Worm (Caenorhabditis elegans) whole organism, dauer: Measurements from ENCODE around the gene C05E11.6.

Experiments
- unc-62 ChIP-seq: sonication (generic microtip); optimal IDR thresholded peaks from 2 replicates; lab custom pipeline; 2017; ENCODE audit warnings: missing biosample characterization, missing genetic modification reagents, missing genetic modification characterization

C05E11.6 gene

DNA sequence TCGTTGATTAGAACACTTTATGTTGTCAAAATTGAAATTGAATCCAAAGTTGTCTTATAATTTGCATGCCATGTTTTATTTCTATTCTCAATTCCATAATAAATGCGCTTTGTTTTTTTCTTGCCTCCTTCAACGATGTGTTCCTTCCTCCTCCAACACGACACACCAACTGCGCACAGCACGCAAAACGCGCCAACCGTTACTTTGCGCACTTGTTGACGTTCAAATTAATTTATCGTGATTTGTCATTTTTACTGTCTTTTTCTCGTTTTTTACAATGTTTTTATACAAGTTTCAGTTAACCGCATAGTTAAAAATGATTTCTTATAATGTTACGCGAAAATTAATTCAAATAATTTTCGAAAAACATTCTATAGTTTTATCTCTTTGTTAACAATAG, 26.0 kb downstream of the C05E11.6 start:
- no peak for TF ChIP-seq unc-62 (GFP tag; lab: Kevin White, UChicago)

- no peak for TF ChIP-seq unc-62 (GFP tag; lab: Kevin White, UChicago)
These were observed 26.5 kb downstream of the C05E11.6 start, which contains the start of gene lnp-1 for ce11 chrX:4588462-4588861. Gene lnp-1 (plus strand): TSS chrX:4588762.

DNA sequence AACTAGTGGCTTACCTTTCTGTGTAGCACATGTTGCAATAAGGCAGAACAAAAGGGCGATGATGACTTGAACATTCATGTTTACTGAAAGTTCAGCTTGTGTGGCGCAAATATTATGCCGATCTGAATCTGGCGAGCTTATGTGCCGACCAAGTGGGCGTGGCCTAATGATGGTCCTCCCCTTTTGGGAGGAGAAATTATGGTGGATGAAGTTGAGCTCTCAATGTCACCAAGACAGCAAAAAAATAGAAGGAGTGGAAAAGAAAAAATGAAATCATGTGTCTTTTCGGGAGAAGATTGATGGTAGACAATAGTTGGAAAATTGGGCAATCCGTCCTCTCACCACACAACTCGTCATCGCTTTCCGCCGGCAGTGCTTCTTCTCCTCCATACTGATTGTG, 30.3 kb downstream of the C05E11.6 start, which contains the start of gene flp-12:
flp-12 (minus strand) TSS at position 101 of the 400 bp plus-strand sequence.
- no peak for TF ChIP-seq unc-62 (GFP tag; lab: Kevin White, UChicago)

DNA sequence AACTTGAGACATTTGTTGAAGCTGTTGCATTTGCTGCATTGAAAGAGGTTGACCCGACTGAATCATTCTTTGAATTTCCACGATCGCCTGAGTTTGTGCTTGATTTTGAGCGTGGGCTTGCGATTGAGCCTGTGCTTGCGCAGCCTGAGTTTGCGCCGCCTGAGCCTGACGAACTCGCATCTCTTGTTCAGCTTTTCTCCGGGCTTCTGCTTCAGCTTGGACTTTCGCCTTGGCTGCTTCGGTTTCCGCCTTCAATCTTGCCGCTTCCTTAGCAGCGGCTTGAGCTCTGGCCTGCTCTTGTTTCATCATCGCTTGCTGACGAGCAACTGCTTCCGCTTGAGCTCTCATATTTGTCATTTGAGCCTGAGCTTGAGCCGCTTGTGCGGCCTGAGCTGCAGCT, 35.5 kb downstream of the C05E11.6 start:
- TF ChIP-seq unc-62 (GFP tag; lab: Kevin White, UChicago): no peak

- no peak for TF ChIP-seq unc-62 (GFP tag; lab: Kevin White, UChicago)
These were observed 37.6 kb downstream of the C05E11.6 start for ce11 chrX:4599526-4599925.

- no peak for TF ChIP-seq unc-62 (GFP tag; lab: Kevin White, UChicago)
These were observed 39.0 kb downstream of the C05E11.6 start for ce11 chrX:4600987-4601386.

- TF ChIP-seq unc-62 (GFP tag; lab: Kevin White, UChicago): no peak
These were observed 42.2 kb downstream of the C05E11.6 start for ce11 chrX:4604185-4604584.

ce11 chrX:4605828-4606227, 43.9 kb downstream of the C05E11.6 start, which contains the start of gene spat-3:
Gene spat-3 (minus strand): TSS chrX:4605928.
- TF ChIP-seq unc-62 (GFP tag; lab: Kevin White, UChicago): no peak

DNA sequence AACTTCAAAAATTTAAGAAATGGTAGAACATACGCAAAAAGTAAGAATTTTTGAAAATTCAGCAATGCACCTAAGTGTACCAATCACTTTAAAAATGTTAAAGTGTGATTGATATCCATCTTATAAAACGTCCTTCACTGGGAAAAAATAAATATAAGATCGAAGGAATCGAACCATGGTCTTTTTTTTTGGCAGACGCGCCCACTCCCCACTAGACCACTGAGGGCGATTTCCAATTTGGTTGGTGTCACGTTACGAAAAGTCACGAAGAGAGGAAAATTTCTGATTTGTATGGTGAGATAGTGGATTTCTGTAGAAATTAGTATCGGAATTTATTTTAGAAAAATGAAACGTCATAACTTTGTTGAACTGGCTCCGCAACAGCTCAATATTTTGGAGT, 45.3 kb downstream of the C05E11.6 start:
- TF ChIP-seq unc-62 (GFP tag; lab: Kevin White, UChicago): no peak

DNA sequence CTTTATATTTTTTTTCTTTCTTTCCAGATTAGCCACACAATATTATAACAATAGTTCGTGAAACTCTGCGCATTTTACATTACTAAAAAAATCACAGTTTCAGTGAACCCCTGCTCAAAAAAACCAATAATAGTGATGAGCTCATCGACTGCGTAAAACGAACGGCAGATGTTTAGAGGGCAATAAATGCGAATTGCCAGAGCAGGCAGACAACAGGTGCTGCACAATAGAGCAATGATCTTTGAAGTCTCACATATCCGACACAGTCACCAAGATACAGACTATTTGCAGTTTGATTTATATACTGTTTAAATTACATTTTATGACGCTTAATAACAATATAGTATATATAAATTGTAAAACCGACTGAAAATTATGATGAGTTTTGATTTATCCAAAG, 47.7 kb downstream of the C05E11.6 start:
- no peak for TF ChIP-seq unc-62 (GFP tag; lab: Kevin White, UChicago)
